Worm (Caenorhabditis elegans) whole organism, midembryonic: ENCODE data around the gene F32D8.7.

Experiments
- T22C8.4 ChIP-seq: fragments of 200-800 bp; sonication (Bioruptor generic); IDR thresholded peaks from 2 replicates; pipeline ENCODE4 v1.3.6; 2022; ENCODE audit warnings: missing genetic modification characterization, missing compliant biosample characterization
- cog-1 ChIP-seq: sonication (generic microtip); optimal IDR thresholded peaks from 2 replicates; lab custom pipeline; 2016; ENCODE audit warnings: missing genetic modification characterization, missing compliant biosample characterization
- flt-1 ChIP-seq: fragments of 200-800 bp; sonication (Bioruptor generic); IDR thresholded peaks from 2 replicates; pipeline ENCODE4 v1.3.6; 2022; ENCODE audit warnings: missing genetic modification characterization, missing compliant biosample characterization
- klf-2 ChIP-seq: fragments of 200-800 bp; sonication (Bioruptor generic); conservative IDR thresholded peaks from 2 replicates; pipeline ENCODE4 v1.3.6; 2022; ENCODE audit warnings: missing genetic modification reagents, missing genetic modification characterization, missing compliant biosample characterization
- med-1 ChIP-seq: sonication (generic microtip); optimal IDR thresholded peaks from 2 replicates; lab custom pipeline; 2017; ENCODE audit warnings: missing genetic modification characterization, mild to moderate bottlenecking, missing compliant biosample characterization, antibody characterized with exemption, missing genetic modification reagents; ENCODE audit not compliant: insufficient read depth
- ref-1 ChIP-seq: fragments of 200-800 bp; sonication (Bioruptor generic); conservative IDR thresholded peaks from 2 replicates; pipeline ENCODE4 v1.3.6; 2022; ENCODE audit warnings: missing genetic modification reagents, missing genetic modification characterization, missing compliant biosample characterization
- tab-1 ChIP-seq: fragments of 200-800 bp; sonication (Bioruptor generic); IDR thresholded peaks from 2 replicates; pipeline ENCODE4 v1.3.6; 2022; ENCODE audit warnings: missing genetic modification characterization, missing compliant biosample characterization
- ztf-23 ChIP-seq: fragments of 200-800 bp; sonication (Bioruptor generic); IDR thresholded peaks from 2 replicates; pipeline ENCODE4 v1.3.6; 2022; ENCODE audit warnings: missing genetic modification reagents, missing genetic modification characterization, missing compliant biosample characterization
- ztf-29 ChIP-seq: fragments of 200-800 bp; sonication (Bioruptor generic); IDR thresholded peaks from 2 replicates; pipeline ENCODE4 v1.3.6; 2022; ENCODE audit warnings: missing genetic modification reagents, missing genetic modification characterization, missing compliant biosample characterization

F32D8.7 gene

ce11 chrV:10877808-10878600 is 20.2 kb upstream of the F32D8.7 start:
- TF ChIP-seq ztf-23 (GFP tag; lab: Robert Waterston, UW): no peak
- TF ChIP-seq flt-1 (GFP tag; lab: Robert Waterston, UW): no peak
- no peak for TF ChIP-seq med-1
- TF ChIP-seq ref-1 (GFP tag; lab: Robert Waterston, UW): no peak
- TF ChIP-seq ztf-29 (GFP tag; lab: Robert Waterston, UW): no peak
- no peak for TF ChIP-seq T22C8.4
- no peak for TF ChIP-seq klf-2 (GFP tag; lab: Robert Waterston, UW)
- no peak for TF ChIP-seq cog-1 (tag; lab: Kevin White, UChicago)
- TF ChIP-seq tab-1 (GFP tag; lab: Robert Waterston, UW): no peak

- TF ChIP-seq med-1 (no peak), flt-1 (GFP tag; lab: Robert Waterston, UW) (no peak), ztf-23 (GFP tag; lab: Robert Waterston, UW) (no peak), ref-1 (GFP tag; lab: Robert Waterston, UW) (no peak), T22C8.4 (no peak), ztf-29 (GFP tag; lab: Robert Waterston, UW) (no peak), cog-1 (tag; lab: Kevin White, UChicago) (no peak), klf-2 (GFP tag; lab: Robert Waterston, UW) (no peak), tab-1 (GFP tag; lab: Robert Waterston, UW) (no peak)
Observed at ce11 chrV:10880138-10880882, 17.9 kb upstream of the F32D8.7 start, which contains the start of gene F32D8.1. Gene F32D8.1 (plus strand): TSS chrV:10880832.

ce11 chrV:10883478-10883877 is 14.8 kb upstream of the F32D8.7 start, which contains the start of gene F32D8.2:
Gene F32D8.2 (plus strand): TSS chrV:10883778.
- TF ChIP-seq ztf-29 (GFP tag; lab: Robert Waterston, UW) (no peak), klf-2 (GFP tag; lab: Robert Waterston, UW) (no peak), ztf-23 (GFP tag; lab: Robert Waterston, UW) (no peak)

ce11 chrV:10886405-10886887 is 11.8 kb upstream of the F32D8.7 start, which contains the start of gene F32D8.3:
Gene F32D8.3 (plus strand): TSS chrV:10886837.
- no peak for TF ChIP-seq flt-1 (GFP tag; lab: Robert Waterston, UW)
- TF ChIP-seq klf-2 (GFP tag; lab: Robert Waterston, UW): no peak
- TF ChIP-seq med-1: no peak
- TF ChIP-seq ztf-29 (GFP tag; lab: Robert Waterston, UW): no peak
- no peak for TF ChIP-seq tab-1 (GFP tag; lab: Robert Waterston, UW)
- TF ChIP-seq cog-1 (tag; lab: Kevin White, UChicago): no peak
- TF ChIP-seq ref-1 (GFP tag; lab: Robert Waterston, UW): no peak
- TF ChIP-seq ztf-23 (GFP tag; lab: Robert Waterston, UW): no peak
- TF ChIP-seq T22C8.4: no peak

ce11 chrV:10887564-10887963 is 10.7 kb upstream of the F32D8.7 start:
- TF ChIP-seq ref-1 (GFP tag; lab: Robert Waterston, UW) (no peak), tab-1 (GFP tag; lab: Robert Waterston, UW) (no peak), ztf-29 (GFP tag; lab: Robert Waterston, UW) (no peak), T22C8.4 (no peak), flt-1 (GFP tag; lab: Robert Waterston, UW) (no peak), med-1 (no peak), cog-1 (tag; lab: Kevin White, UChicago) (no peak), klf-2 (GFP tag; lab: Robert Waterston, UW) (no peak), ztf-23 (GFP tag; lab: Robert Waterston, UW) (no peak)

- no peak for TF ChIP-seq flt-1 (GFP tag; lab: Robert Waterston, UW)
- TF ChIP-seq ref-1 (GFP tag; lab: Robert Waterston, UW): no peak
- TF ChIP-seq ztf-29 (GFP tag; lab: Robert Waterston, UW): no peak
- no peak for TF ChIP-seq med-1
- no peak for TF ChIP-seq klf-2 (GFP tag; lab: Robert Waterston, UW)
- no peak for TF ChIP-seq tab-1 (GFP tag; lab: Robert Waterston, UW)
- no peak for TF ChIP-seq cog-1 (tag; lab: Kevin White, UChicago)
- TF ChIP-seq ztf-23 (GFP tag; lab: Robert Waterston, UW): no peak
- no peak for TF ChIP-seq T22C8.4
Observed at ce11 chrV:10888153-10888552, 10.1 kb upstream of the F32D8.7 start.

ce11 chrV:10889036-10889435 is 9.2 kb upstream of the F32D8.7 start, which contains the start of gene F32D8.11:
Gene F32D8.11 (minus strand): TSS chrV:10889136.
- TF ChIP-seq T22C8.4 (no peak), ref-1 (GFP tag; lab: Robert Waterston, UW) (no peak), cog-1 (tag; lab: Kevin White, UChicago) (no peak), klf-2 (GFP tag; lab: Robert Waterston, UW) (no peak), ztf-29 (GFP tag; lab: Robert Waterston, UW) (no peak), tab-1 (GFP tag; lab: Robert Waterston, UW) (no peak), med-1 (no peak), ztf-23 (GFP tag; lab: Robert Waterston, UW) (no peak), flt-1 (GFP tag; lab: Robert Waterston, UW) (no peak)

- TF ChIP-seq med-1: no peak
- TF ChIP-seq klf-2 (GFP tag; lab: Robert Waterston, UW): no peak
- TF ChIP-seq ztf-29 (GFP tag; lab: Robert Waterston, UW): no peak
- no peak for TF ChIP-seq cog-1 (tag; lab: Kevin White, UChicago)
Observed at ce11 chrV:10889774-10890173, 8.5 kb upstream of the F32D8.7 start.

- TF ChIP-seq cog-1 (tag; lab: Kevin White, UChicago) (no peak), ztf-29 (GFP tag; lab: Robert Waterston, UW) (no peak), klf-2 (GFP tag; lab: Robert Waterston, UW) (no peak), tab-1 (GFP tag; lab: Robert Waterston, UW) (no peak), flt-1 (GFP tag; lab: Robert Waterston, UW) (no peak), ref-1 (GFP tag; lab: Robert Waterston, UW) (no peak), med-1 (no peak), ztf-23 (GFP tag; lab: Robert Waterston, UW) (no peak), T22C8.4 (no peak)
Observed at ce11 chrV:10890980-10891379, 7.3 kb upstream of the F32D8.7 start, which contains the start of gene F32D8.12. Gene F32D8.12 (minus strand): TSS chrV:10891027.
